Fruit fly (Drosophila melanogaster) whole organism, embryonic: Measurements from ENCODE around the gene Uch-L5R.

ENCODE experiments used
- Abd-B ChIP-seq: fragments of 200-800 bp; sonication (Bioruptor generic); optimal IDR thresholded peaks from 2 replicates; lab custom pipeline; 2018; ENCODE audit warnings: missing biosample characterization, mild to moderate bottlenecking, missing genetic modification characterization, moderate library complexity
- CG10209 ChIP-seq: fragments of 200-800 bp; sonication (Bioruptor generic); optimal IDR thresholded peaks from 3 replicates; lab custom pipeline; 2017; ENCODE audit warnings: missing biosample characterization, mild to moderate bottlenecking, missing genetic modification characterization, missing genetic modification reagents
- CG12071 ChIP-seq: fragments of 200-800 bp; sonication (Bioruptor generic); optimal IDR thresholded peaks from 3 replicates; lab custom pipeline; 2018; ENCODE audit warnings: missing biosample characterization, mild to moderate bottlenecking, missing genetic modification characterization
- CG13287 ChIP-seq: fragments of 200-800 bp; sonication (Bioruptor generic); IDR thresholded peaks from 2 replicates; pipeline ENCODE4 v1.3.6; 2022; ENCODE audit warnings: missing biosample characterization, missing genetic modification characterization; ENCODE audit not compliant: partially characterized antibody
- CG17328 ChIP-seq: fragments of 200-800 bp; sonication (Bioruptor generic); IDR thresholded peaks from 2 replicates; pipeline ENCODE4 v1.3.6; 2022; ENCODE audit warnings: missing biosample characterization, missing genetic modification characterization
- CG18619 ChIP-seq: fragments of 200-800 bp; sonication (Bioruptor generic); optimal IDR thresholded peaks from 3 replicates; lab custom pipeline; 2017; ENCODE audit warnings: missing biosample characterization, mild to moderate bottlenecking, missing genetic modification characterization
- bowl ChIP-seq: fragments of 200-800 bp; sonication (Bioruptor generic); IDR thresholded peaks from 2 replicates; pipeline ENCODE4 v1.3.6; 2022; ENCODE audit warnings: missing biosample characterization, missing genetic modification characterization
- danr ChIP-seq: fragments of 200-800 bp; sonication (Bioruptor generic); IDR thresholded peaks from 2 replicates; pipeline ENCODE4 v1.3.6; 2022; ENCODE audit warnings: missing biosample characterization, missing genetic modification characterization
- ems ChIP-seq: fragments of 200-800 bp; sonication (Bioruptor generic); optimal IDR thresholded peaks from 3 replicates; lab custom pipeline; 2016; ENCODE audit warnings: missing biosample characterization, missing genetic modification characterization
- sisA ChIP-seq: fragments of 200-800 bp; sonication (Bioruptor generic); IDR thresholded peaks from 2 replicates; pipeline ENCODE4 v1.3.6; 2022; ENCODE audit warnings: missing biosample characterization, missing genetic modification characterization

DNA sequence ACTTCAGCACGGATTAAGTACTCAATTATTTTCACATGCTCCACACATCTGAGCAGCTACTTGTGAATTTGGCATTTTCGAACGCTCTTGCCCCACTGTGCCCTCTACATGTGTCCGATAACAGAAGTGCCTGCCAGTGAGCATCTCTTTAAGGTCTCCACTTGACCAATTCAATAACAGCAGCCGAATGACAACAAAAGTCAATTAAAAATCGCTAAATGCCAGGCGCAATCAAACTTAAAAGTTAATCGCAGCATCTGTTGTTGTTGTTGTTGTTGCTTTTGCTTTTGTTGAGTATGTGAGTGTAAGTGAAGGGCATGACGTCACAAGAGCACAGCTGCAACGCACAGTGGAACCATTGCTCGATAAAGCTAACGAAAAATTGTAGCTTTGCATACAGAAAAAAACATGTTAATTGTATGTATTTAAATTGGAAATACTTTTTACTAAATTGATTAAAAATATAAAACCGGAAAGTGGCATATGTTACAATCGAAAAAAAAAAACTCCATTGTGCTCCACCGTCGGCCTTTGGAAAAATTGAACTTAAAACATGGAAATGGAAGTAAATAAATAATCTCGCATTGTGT lies 41.5 kb downstream of the Uch-L5R start:
- TF ChIP-seq Abd-B (GFP tag; lab: Kevin White, UChicago), result no peak
- TF ChIP-seq CG17328, result peak; percentile 56; the same call in 1 of the 2 replicates
- peak; percentile 16 for TF ChIP-seq CG10209 (GFP tag; lab: Kevin White, UChicago)
- TF ChIP-seq danr (GFP tag; lab: Robert Waterston, UW), result no peak
- no peak for TF ChIP-seq ems (GFP tag; lab: Kevin White, UChicago)
- TF ChIP-seq sisA, result peak; percentile 34; the same call in 1 of the 2 replicates
- TF ChIP-seq CG18619 (GFP tag; lab: Kevin White, UChicago), result no peak
- TF ChIP-seq CG12071, result no peak
- no peak for TF ChIP-seq bowl
- TF ChIP-seq CG13287 (GFP tag; lab: Robert Waterston, UW), result peak; percentile 31; the same call in 1 of the 2 replicates
